Fruit fly (Drosophila melanogaster): ENCODE results near the gene CG14795.

Gene CG14795

dm6 chrX:1466505-1467381 is 45.9 kb downstream of the CG14795 start:
- TF ChIP-seq CG17806 (tag; optimal IDR thresholded peaks at IDR 0.05) (no peak), CG13204 (GFP tag; optimal IDR thresholded peaks at IDR 0.05) (peak; percentile 35), CG4496 (GFP tag; IDR thresholded peaks at IDR 0.05) (peak; percentile 50; the same call in 1 of the 3 replicates)

dm6 chrX:1465707-1466504 is 46.7 kb downstream of the CG14795 start, which contains the start of the genes O-fut2 and CG14777:
Gene O-fut2, minus strand, starts transcription at chrX:1465996.
Gene CG14777, plus strand, starts transcription at chrX:1466134.
- peak; percentile 33 for TF ChIP-seq CG34367 (tag; optimal IDR thresholded peaks at IDR 0.05)
- no peak for TF ChIP-seq gl (tag; optimal IDR thresholded peaks at IDR 0.05)
- TF ChIP-seq Snoo (tag; optimal IDR thresholded peaks at IDR 0.05) = no peak
- TF ChIP-seq CG13204 (GFP tag; optimal IDR thresholded peaks at IDR 0.05) = no peak
- peak; percentile 63 for TF ChIP-seq Ets98B (GFP tag; IDR thresholded peaks at IDR 0.05)
- TF ChIP-seq CG12605 (GFP tag; IDR thresholded peaks at IDR 0.05) = peak; percentile 22; the same call in 1 of the 2 replicates
- TF ChIP-seq CG32121 (GFP tag; IDR thresholded peaks at IDR 0.05) = peak; percentile 70
- TF ChIP-seq CG8159 (tag; optimal IDR thresholded peaks at IDR 0.05) = peak; percentile 26
- 0 out of 2 replicates have a peak, but pooled peaks have one; percentile 28 for TF ChIP-seq rn (GFP tag; IDR thresholded peaks at IDR 0.05)
- TF ChIP-seq fd96Ca (GFP tag; IDR thresholded peaks at IDR 0.05) = peak; percentile 68; the same call in 2 of the 3 replicates
- TF ChIP-seq CG14655 (GFP tag; optimal IDR thresholded peaks at IDR 0.05) = no peak
- TF ChIP-seq D1 (tag; optimal IDR thresholded peaks at IDR 0.05) = no peak
- TF ChIP-seq EcR (GFP tag; optimal IDR thresholded peaks at IDR 0.05) = no peak
- peak; percentile 46 for TF ChIP-seq CG17806 (tag; optimal IDR thresholded peaks at IDR 0.05)
- TF ChIP-seq CG9948 (tag; optimal IDR thresholded peaks at IDR 0.05) = peak; percentile 44
- peak; percentile 83 for TF ChIP-seq CG4496 (GFP tag; IDR thresholded peaks at IDR 0.05)
- peak; percentile 54 for TF ChIP-seq Pif1B (GFP tag; optimal IDR thresholded peaks at IDR 0.05)
- peak; percentile 51 for TF ChIP-seq CG8301 (tag; optimal IDR thresholded peaks at IDR 0.05)
- TF ChIP-seq CG15710 (tag; optimal IDR thresholded peaks at IDR 0.05) = peak; percentile 48
- no peak for TF ChIP-seq CG10348 (GFP tag; IDR thresholded peaks at IDR 0.05)
- no peak for TF ChIP-seq Pif1A (GFP tag; optimal IDR thresholded peaks at IDR 0.05)

dm6 chrX:1464033-1464432 is 48.6 kb downstream of the CG14795 start, which contains the start of gene Ns3:
Gene Ns3, minus strand, starts transcription at chrX:1464220.
- TF ChIP-seq Snoo (tag; optimal IDR thresholded peaks at IDR 0.05) = no peak
- no peak for TF ChIP-seq fd96Ca (GFP tag; IDR thresholded peaks at IDR 0.05)

Measured in whole organism, pupa.